Fruit fly (Drosophila melanogaster) whole organism: ENCODE data around the gene Prosalpha6T.

Experiments used
- Dll ChIP-seq: fragments of >200 bp; optimal IDR thresholded peaks from 2 replicates; lab custom pipeline; 2017
- pan ChIP-seq: fragments of >200 bp; optimal IDR thresholded peaks from 2 replicates; lab custom pipeline; 2017
- usp ChIP-seq: fragments of >200 bp; optimal IDR thresholded peaks from 2 replicates; lab custom pipeline; 2017; ENCODE audit warnings: missing biosample characterization, missing genetic modification characterization, mixed read lengths

- TF ChIP-seq pan: no peak
- no peak for TF ChIP-seq Dll (lab: Kevin White, UChicago)
- no peak for TF ChIP-seq usp (GFP tag; lab: Kevin White, UChicago)
These were observed 9.6 kb upstream of the Prosalpha6T start, which contains the start of the genes Ski6 and CG16812 for dm6 chr2L:13222225-13222648.
